Worm (Caenorhabditis elegans) whole organism, L3 larva: ENCODE data around the gene BE10.3.

Experiments used
- ceh-28 ChIP-seq: fragments of 150-350 bp; optimal IDR thresholded peaks from 2 replicates; lab custom pipeline; 2014; ENCODE audit warnings: missing biosample characterization, missing genetic modification reagents, missing genetic modification characterization
- ceh-82 ChIP-seq: fragments of 150-350 bp; optimal IDR thresholded peaks from 2 replicates; lab custom pipeline; 2014; ENCODE audit warnings: missing biosample characterization, missing genetic modification characterization
- daf-12 ChIP-seq: fragments of 150-350 bp; optimal IDR thresholded peaks from 2 replicates; lab custom pipeline; 2014; ENCODE audit warnings: missing biosample characterization, missing genetic modification reagents, missing genetic modification characterization
- egl-27 ChIP-seq: sonication (generic microtip); optimal IDR thresholded peaks from 4 replicates; lab custom pipeline; 2017; ENCODE audit warnings: missing biosample characterization, missing genetic modification reagents, missing genetic modification characterization
- elt-1 ChIP-seq: fragments of 150-350 bp; optimal IDR thresholded peaks from 2 replicates; lab custom pipeline; 2014; ENCODE audit warnings: missing biosample characterization, missing genetic modification characterization
- elt-2 ChIP-seq: sonication (generic microtip); optimal IDR thresholded peaks from 2 replicates; lab custom pipeline; 2016; ENCODE audit warnings: missing genetic modification reagents, mild to moderate bottlenecking, missing genetic modification characterization, missing compliant biosample characterization
- elt-3 ChIP-seq, 3 experiments: fragments of 150-350 bp in 1 of 3; sonication (generic microtip) in 2 of 3; optimal IDR thresholded peaks; 2 replicates in 2 of 3; 4 replicates in 1 of 3; lab custom pipeline; 2014 to 2017; ENCODE audit warnings: missing biosample characterization in 3 of 3, missing genetic modification characterization in 3 of 3
- fkh-10 ChIP-seq: sonication (generic microtip); optimal IDR thresholded peaks from 2 replicates; lab custom pipeline; 2017; ENCODE audit warnings: missing biosample characterization, missing genetic modification reagents, missing genetic modification characterization
- hmg-11 ChIP-seq: sonication (generic microtip); optimal IDR thresholded peaks from 2 replicates; lab custom pipeline; 2016; ENCODE audit warnings: missing genetic modification characterization, missing compliant biosample characterization
- jun-1 ChIP-seq: fragments of 150-350 bp; optimal IDR thresholded peaks from 2 replicates; lab custom pipeline; 2014; ENCODE audit warnings: missing biosample characterization, missing genetic modification reagents, missing genetic modification characterization
- lsy-12 ChIP-seq: sonication (generic microtip); optimal IDR thresholded peaks from 2 replicates; lab custom pipeline; 2016; ENCODE audit warnings: mild to moderate bottlenecking, missing genetic modification characterization, missing compliant biosample characterization
- mdl-1 ChIP-seq: fragments of 150-350 bp; optimal IDR thresholded peaks from 2 replicates; lab custom pipeline; 2014; ENCODE audit warnings: missing biosample characterization, missing genetic modification characterization
- mml-1 ChIP-seq: fragments of 150-350 bp; sonication (generic microtip); optimal IDR thresholded peaks from 3 replicates; lab custom pipeline; 2014; ENCODE audit warnings: missing biosample characterization, missing genetic modification characterization
- nhr-11 ChIP-seq: fragments of 150-350 bp; optimal IDR thresholded peaks from 2 replicates; lab custom pipeline; 2014; ENCODE audit warnings: missing biosample characterization, missing genetic modification characterization
- nhr-23 ChIP-seq: fragments of 150-350 bp; optimal IDR thresholded peaks from 2 replicates; lab custom pipeline; 2014; ENCODE audit warnings: missing biosample characterization, missing genetic modification reagents, missing genetic modification characterization
- nhr-237 ChIP-seq: fragments of 150-350 bp; optimal IDR thresholded peaks from 2 replicates; lab custom pipeline; 2014; ENCODE audit warnings: missing biosample characterization, missing genetic modification characterization
- nhr-25 ChIP-seq: sonication (generic microtip); optimal IDR thresholded peaks from 2 replicates; lab custom pipeline; 2017; ENCODE audit warnings: missing biosample characterization, missing genetic modification characterization
- nhr-43 ChIP-seq: sonication (generic microtip); optimal IDR thresholded peaks from 2 replicates; lab custom pipeline; 2016; ENCODE audit warnings: mild to moderate bottlenecking, missing genetic modification characterization, missing compliant biosample characterization; ENCODE audit not compliant: poor library complexity, severe bottlenecking
- nhr-67 ChIP-seq: fragments of 150-350 bp; optimal IDR thresholded peaks from 2 replicates; lab custom pipeline; 2014; ENCODE audit warnings: missing biosample characterization, missing genetic modification characterization
- nhr-76 ChIP-seq: fragments of 150-350 bp; sonication (generic microtip); optimal IDR thresholded peaks from 5 replicates; lab custom pipeline; 2014; ENCODE audit warnings: missing biosample characterization, missing genetic modification characterization
- pqm-1 ChIP-seq: fragments of 150-350 bp; optimal IDR thresholded peaks from 2 replicates; lab custom pipeline; 2017; ENCODE audit warnings: missing biosample characterization, missing genetic modification characterization, inconsistent platforms
- sea-2 ChIP-seq: fragments of 150-350 bp; sonication (generic microtip); optimal IDR thresholded peaks from 4 replicates; lab custom pipeline; 2014; ENCODE audit warnings: missing biosample characterization, missing genetic modification reagents, missing genetic modification characterization
- snpc-4 ChIP-seq: fragments of 150-350 bp; optimal IDR thresholded peaks from 2 replicates; lab custom pipeline; 2014; ENCODE audit warnings: missing biosample characterization, missing genetic modification characterization
- tbx-2 ChIP-seq: sonication (generic microtip); optimal IDR thresholded peaks from 2 replicates; lab custom pipeline; 2016; ENCODE audit warnings: mild to moderate bottlenecking, missing genetic modification characterization, missing compliant biosample characterization
- unc-39 ChIP-seq: sonication (generic microtip); optimal IDR thresholded peaks from 4 replicates; lab custom pipeline; 2017; ENCODE audit warnings: missing biosample characterization, missing genetic modification characterization
- unc-62 ChIP-seq: fragments of 150-350 bp; sonication (generic microtip); optimal IDR thresholded peaks from 4 replicates; lab custom pipeline; 2014; ENCODE audit warnings: missing biosample characterization, missing genetic modification reagents, missing genetic modification characterization
- zag-1 ChIP-seq: fragments of 150-350 bp; optimal IDR thresholded peaks from 2 replicates; lab custom pipeline; 2014; ENCODE audit warnings: missing biosample characterization, missing genetic modification characterization
- ztf-11 ChIP-seq: fragments of 150-350 bp; optimal IDR thresholded peaks from 2 replicates; lab custom pipeline; 2014; ENCODE audit warnings: missing biosample characterization, missing genetic modification characterization
- ztf-4 ChIP-seq: fragments of 150-350 bp; optimal IDR thresholded peaks from 2 replicates; lab custom pipeline; 2014; ENCODE audit warnings: missing biosample characterization, missing genetic modification characterization

BE10.3 gene

DNA sequence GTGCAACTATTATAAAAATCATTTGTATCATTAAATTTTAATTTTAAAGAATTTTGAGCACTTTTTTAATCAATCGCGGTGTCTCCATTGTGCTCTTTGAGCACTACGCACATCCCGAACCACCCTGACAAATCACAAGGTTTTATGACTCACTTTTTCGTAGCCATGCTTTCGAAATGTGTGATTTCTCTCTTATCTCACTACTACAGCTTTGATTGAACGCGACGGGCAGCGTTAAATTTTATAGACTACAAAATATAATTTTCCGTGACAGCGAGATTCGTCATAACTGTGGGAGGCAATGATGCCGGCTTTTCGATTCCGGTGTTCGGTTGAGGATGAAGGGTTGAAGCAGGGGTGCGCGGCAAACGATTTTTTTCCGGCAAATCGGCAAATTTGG lies 41.9 kb downstream of the BE10.3 start:
- TF ChIP-seq elt-2 (tag; lab: Kevin White, UChicago), result peak; percentile 37
- no peak for TF ChIP-seq snpc-4
- TF ChIP-seq pqm-1 (tag; lab: Kevin White, UChicago), result peak; percentile 37
- TF ChIP-seq, all 47 proteins: peak for 2

- TF ChIP-seq nhr-43 (tag; lab: Kevin White, UChicago), result no peak
- no peak for TF ChIP-seq daf-12 (tag; lab: Kevin White, UChicago)
- TF ChIP-seq unc-62, result no peak
- TF ChIP-seq ceh-82 (tag; lab: Kevin White, UChicago), result no peak
- no peak for TF ChIP-seq nhr-76 (tag; lab: Kevin White, UChicago)
- no peak for TF ChIP-seq nhr-23 (tag; lab: Kevin White, UChicago)
- no peak for TF ChIP-seq egl-27 (tag; lab: Kevin White, UChicago)
- no peak for TF ChIP-seq jun-1
- no peak for TF ChIP-seq sea-2
- TF ChIP-seq ztf-4, result no peak
- TF ChIP-seq lsy-12 (tag; lab: Kevin White, UChicago), result no peak
- TF ChIP-seq mdl-1 (tag; lab: Kevin White, UChicago), result no peak
- TF ChIP-seq ceh-28 (tag; lab: Kevin White, UChicago), result peak; percentile 53
- TF ChIP-seq unc-39 (tag; lab: Kevin White, UChicago), result no peak
- TF ChIP-seq zag-1 (tag; lab: Kevin White, UChicago), result no peak
- no peak for TF ChIP-seq nhr-237 (tag; lab: Kevin White, UChicago)
- TF ChIP-seq elt-3 (tag; optimal IDR thresholded peaks at IDR 0.05; lab: Kevin White, UChicago), result peak in 2 of 3 experiments; percentile 31 to 39
These were observed 43.2 kb downstream of the BE10.3 start for ce11 chrIII:12851034-12851433.

- TF ChIP-seq ceh-28 (tag; lab: Kevin White, UChicago) (peak; percentile 23), mdl-1 (tag; lab: Kevin White, UChicago) (no peak), nhr-11 (tag; lab: Kevin White, UChicago) (no peak), ztf-11 (tag; lab: Kevin White, UChicago) (no peak), hmg-11 (tag; lab: Kevin White, UChicago) (no peak), mml-1 (tag; lab: Kevin White, UChicago) (no peak), nhr-67 (no peak)
These were observed 47.6 kb downstream of the BE10.3 start, which contains the start of gene Y37D8A.5 for ce11 chrIII:12855394-12855793. TSS of gene Y37D8A.5 (minus strand) at chrIII:12855494.

ce11 chrIII:12856628-12857027 lies 48.8 kb downstream of the BE10.3 start, which contains the start of gene Y37D8A.26:
TSS of gene Y37D8A.26 (minus strand) at chrIII:12856728.
- TF ChIP-seq fkh-10 (GFP tag; lab: Kevin White, UChicago) (no peak), zag-1 (tag; lab: Kevin White, UChicago) (no peak), elt-1 (tag; lab: Kevin White, UChicago) (no peak), unc-39 (tag; lab: Kevin White, UChicago) (no peak)

DNA sequence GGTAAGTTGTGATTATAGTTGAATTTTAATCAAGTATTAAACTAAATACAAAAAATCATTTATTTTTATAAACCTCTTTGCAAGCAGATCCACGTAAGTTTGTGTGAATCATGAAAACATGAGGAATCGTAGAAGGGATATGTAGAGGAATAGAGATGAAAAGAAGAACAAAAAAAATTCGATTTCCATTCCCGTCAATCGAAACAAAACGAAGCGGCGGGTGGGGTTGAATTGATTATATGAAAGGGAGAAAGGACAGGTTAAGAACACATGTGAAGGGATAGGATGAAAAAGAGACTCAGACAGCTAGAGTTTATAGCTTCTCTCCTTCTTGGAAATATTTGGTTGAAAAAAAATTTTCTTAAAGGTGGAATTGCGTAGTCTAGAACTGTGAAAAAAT lies 52.3 kb downstream of the BE10.3 start:
- TF ChIP-seq daf-12 (tag; lab: Kevin White, UChicago) (no peak), nhr-76 (tag; lab: Kevin White, UChicago) (no peak), ztf-4 (no peak), tbx-2 (tag; lab: Kevin White, UChicago) (no peak), nhr-25 (peak; percentile 28), snpc-4 (no peak), hmg-11 (tag; lab: Kevin White, UChicago) (no peak)
